Fruit fly (Drosophila melanogaster): Measurements from ENCODE around the gene CG8519.

Gene CG8519

DNA sequence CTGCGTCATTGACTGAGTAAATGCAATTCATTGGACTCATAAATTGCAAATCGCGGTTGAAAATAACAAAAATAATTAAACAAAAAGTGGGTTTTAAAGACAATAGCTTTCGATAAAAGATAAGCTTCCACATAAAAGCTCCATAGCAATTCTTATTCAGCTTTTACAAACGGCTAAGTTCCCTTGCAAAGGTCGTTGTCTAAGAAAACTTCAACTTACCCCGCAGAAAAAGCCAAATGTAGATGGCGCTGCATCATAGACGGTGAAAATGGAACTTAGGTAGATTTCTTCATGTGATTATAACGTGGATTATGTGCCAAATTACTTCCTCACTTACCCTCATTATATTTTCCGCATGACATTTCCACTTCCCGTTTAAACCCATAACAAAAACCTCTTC lies 15.7 kb upstream of the CG8519 start (continued):
- TF ChIP-seq CG8290 (GFP tag; optimal IDR thresholded peaks at IDR 0.05) = no peak
- peak in 1 of 2 experiments; percentile 36 for TF ChIP-seq CG8290 (tag; optimal IDR thresholded peaks at IDR 0.05)
- TF ChIP-seq CG3838 (GFP tag; optimal IDR thresholded peaks at IDR 0.05) = no peak
- TF ChIP-seq E2f2 (GFP tag; IDR thresholded peaks at IDR 0.05) = 0 out of 2 replicates have a peak, but pooled peaks have one; percentile 11
- no peak for TF ChIP-seq dan (GFP tag; IDR thresholded peaks at IDR 0.05)
- no peak for TF ChIP-seq tna (GFP tag; IDR thresholded peaks at IDR 0.05; ENCODE audit: partially characterized antibody)
- peak; percentile 74 for TF ChIP-seq CG18011 (GFP tag; optimal IDR thresholded peaks at IDR 0.05)
- no peak for TF ChIP-seq HmgZ (tag; optimal IDR thresholded peaks at IDR 0.05)
- TF ChIP-seq Hand (GFP tag; optimal IDR thresholded peaks at IDR 0.05) = no peak
- no peak for TF ChIP-seq ind (GFP tag; optimal IDR thresholded peaks at IDR 0.05)
- TF ChIP-seq Camta (GFP tag; optimal IDR thresholded peaks at IDR 0.05) = no peak
- TF ChIP-seq pita (GFP tag; optimal IDR thresholded peaks at IDR 0.05) = peak; percentile 38
- no peak for TF ChIP-seq ranshi (GFP tag; IDR thresholded peaks at IDR 0.05)
- no peak for TF ChIP-seq Bgb (GFP tag; IDR thresholded peaks at IDR 0.05; ENCODE audit: partially characterized antibody)
- TF ChIP-seq CG4282 (GFP tag; optimal IDR thresholded peaks at IDR 0.05) = no peak
- no peak for TF ChIP-seq Vsx1 (GFP tag; optimal IDR thresholded peaks at IDR 0.05)
- no peak for TF ChIP-seq gfzf (GFP tag; optimal IDR thresholded peaks at IDR 0.05)
- TF ChIP-seq Lpt (GFP tag; optimal IDR thresholded peaks at IDR 0.05) = no peak
- no peak for TF ChIP-seq HLHmδ (GFP tag; optimal IDR thresholded peaks at IDR 0.05)
- TF ChIP-seq CG10654 (GFP tag; optimal IDR thresholded peaks at IDR 0.05) = no peak
- no peak for TF ChIP-seq eyg (GFP tag; optimal IDR thresholded peaks at IDR 0.05)
- TF ChIP-seq CoRest (tag; optimal IDR thresholded peaks at IDR 0.05) = no peak
- TF ChIP-seq CG18599 (GFP tag; optimal IDR thresholded peaks at IDR 0.05) = no peak
- TF ChIP-seq CG10979 (tag; optimal IDR thresholded peaks at IDR 0.05) = peak; percentile 97
- TF ChIP-seq zfh2 (GFP tag; optimal IDR thresholded peaks at IDR 0.05) = no peak
- no peak for TF ChIP-seq CG18619 (GFP tag; optimal IDR thresholded peaks at IDR 0.05)
- no peak for TF ChIP-seq dysf (GFP tag; IDR thresholded peaks at IDR 0.05)
- TF ChIP-seq CG17361 (GFP tag; IDR thresholded peaks at IDR 0.05) = no peak
- no peak for TF ChIP-seq ATbp (GFP tag; optimal IDR thresholded peaks at IDR 0.05)
- no peak for TF ChIP-seq lilli (GFP tag; optimal IDR thresholded peaks at IDR 0.05)
- peak; percentile 37; the same call in 1 of the 2 replicates for TF ChIP-seq CG13287 (GFP tag; IDR thresholded peaks at IDR 0.05; ENCODE audit: partially characterized antibody)
- no peak for TF ChIP-seq Stat92E (GFP tag; optimal IDR thresholded peaks at IDR 0.05)
- peak; percentile 77 for TF ChIP-seq grn (GFP tag; optimal IDR thresholded peaks at IDR 0.05)
- no peak for TF ChIP-seq CG43689 (GFP tag; IDR thresholded peaks at IDR 0.05)
- TF ChIP-seq pros (GFP tag; optimal IDR thresholded peaks at IDR 0.05) = no peak
- TF ChIP-seq dpn (GFP tag; optimal IDR thresholded peaks at IDR 0.05) = no peak
- peak; percentile 46 for TF ChIP-seq abd-A (tag; optimal IDR thresholded peaks at IDR 0.05)

DNA sequence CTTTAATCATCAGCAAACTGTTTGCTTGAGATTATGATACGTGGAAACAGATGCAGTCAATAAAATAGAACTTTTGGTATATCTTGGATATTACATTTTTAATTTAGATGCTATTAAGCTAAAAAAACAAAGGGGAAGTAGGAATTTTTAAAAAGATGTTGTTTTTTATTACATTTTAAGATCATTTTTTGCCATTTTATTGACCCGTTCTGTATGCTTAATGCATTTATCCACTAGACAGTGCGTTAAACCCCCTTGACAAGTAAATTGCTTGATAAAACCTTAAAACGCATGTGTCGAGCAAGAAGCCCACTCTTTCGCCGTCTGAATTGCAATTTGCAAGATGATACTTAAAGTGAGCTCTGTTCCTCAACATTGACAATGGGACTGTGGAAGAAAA lies 11.5 kb upstream of the CG8519 start:
- TF ChIP-seq row (GFP tag; IDR thresholded peaks at IDR 0.05) (peak; percentile 38; the same call in 1 of the 3 replicates), Blimp-1 (GFP tag; optimal IDR thresholded peaks at IDR 0.05) (peak; percentile 21), sim (GFP tag; IDR thresholded peaks at IDR 0.05) (no peak), prd (optimal IDR thresholded peaks at IDR 0.05) (no peak), prd (GFP tag; IDR thresholded peaks at IDR 0.05) (0 out of 3 replicates have a peak, but pooled peaks have one; percentile 10), lov (optimal IDR thresholded peaks at IDR 0.05) (no peak), lov (GFP tag; IDR thresholded peaks at IDR 0.05) (no peak), CG7987 (GFP tag; optimal IDR thresholded peaks at IDR 0.05) (no peak), salm (tag; optimal IDR thresholded peaks at IDR 0.05) (no peak), sens (GFP tag) (peak; percentile 66), CG11696 (GFP tag; IDR thresholded peaks at IDR 0.05) (peak; percentile 59; the same call in 1 of the 2 replicates), CG18011 (GFP tag; optimal IDR thresholded peaks at IDR 0.05) (no peak), CG11093 (GFP tag; IDR thresholded peaks at IDR 0.05) (0 out of 3 replicates have a peak, but pooled peaks have one; percentile 27), CG12104 (GFP tag; optimal IDR thresholded peaks at IDR 0.05) (no peak), gem (tag; optimal IDR thresholded peaks at IDR 0.05) (peak; percentile 13), pan (optimal IDR thresholded peaks at IDR 0.05) (no peak), pan (GFP tag; optimal IDR thresholded peaks at IDR 0.05 in 1 of 2, IDR thresholded peaks at IDR 0.05 in 1 of 2) (peak in 1 of 2 experiments; percentile 37), CG1233 (GFP tag; optimal IDR thresholded peaks at IDR 0.05) (no peak)

Measured in whole organism, embryonic.